Worm (Caenorhabditis elegans): Measurements from ENCODE around the gene srbc-59.

The srbc-59 gene

DNA sequence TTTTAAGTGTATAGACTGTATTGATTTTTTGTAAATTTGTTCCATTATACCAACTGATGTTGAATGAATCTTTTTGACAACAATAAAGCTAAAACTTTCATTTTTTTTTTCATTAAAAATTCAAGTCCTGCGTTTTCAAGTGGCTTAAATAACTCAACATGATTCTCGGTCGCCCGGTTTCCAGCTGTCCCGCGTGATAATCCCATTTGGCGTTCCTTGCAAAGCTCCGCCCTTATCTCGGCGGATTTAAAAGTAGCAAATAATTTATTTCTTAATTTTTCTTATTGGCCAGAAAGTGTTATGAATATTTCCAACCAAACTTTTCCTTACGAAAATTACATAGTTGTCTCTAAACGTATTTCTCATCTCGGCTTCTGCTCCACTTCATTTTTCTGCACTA is 22.3 kb upstream of the srbc-59 start, which contains the start of gene str-20:
str-20 (plus strand) TSS at position 301 of the 400 bp plus-strand sequence.
- TF ChIP-seq ces-1 (GFP tag; optimal IDR thresholded peaks at IDR 0.05) (no peak), sptf-1 (tag; optimal IDR thresholded peaks at IDR 0.05) (no peak), nhr-12 (tag; optimal IDR thresholded peaks at IDR 0.05) (no peak), drap-1 (GFP tag; optimal IDR thresholded peaks at IDR 0.05) (no peak), mab-5 (tag; optimal IDR thresholded peaks at IDR 0.05) (no peak), ceh-43 (GFP tag; optimal IDR thresholded peaks at IDR 0.05) (no peak), zip-8 (tag; optimal IDR thresholded peaks at IDR 0.05) (no peak), nhr-237 (tag; optimal IDR thresholded peaks at IDR 0.05) (no peak), ceh-39 (tag; optimal IDR thresholded peaks at IDR 0.05) (no peak)

DNA sequence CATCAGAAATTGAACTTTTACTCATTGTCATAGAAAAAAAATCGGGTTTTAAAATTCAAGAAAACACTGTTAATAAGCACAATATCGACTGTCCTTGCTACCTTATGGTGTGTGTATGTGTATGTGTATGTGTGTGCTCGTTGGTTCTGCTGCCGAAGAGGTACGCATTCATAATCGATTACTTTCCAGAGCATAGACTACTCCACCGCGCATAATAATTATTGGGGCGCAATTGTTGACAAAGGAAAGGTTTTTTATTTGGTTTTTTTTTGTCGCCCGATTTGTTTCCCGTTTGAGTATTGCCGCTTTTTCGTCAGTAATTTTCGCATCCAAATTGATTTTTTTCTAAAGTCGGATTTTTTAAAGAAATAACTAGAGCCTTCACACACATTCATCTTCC is 17.2 kb upstream of the srbc-59 start, which contains the start of gene C05E4.15:
C05E4.15 (minus strand) TSS at position 101 of the 400 bp plus-strand sequence.
- TF ChIP-seq tbx-8 (GFP tag; optimal IDR thresholded peaks at IDR 0.05), result no peak
- TF ChIP-seq M03D4.4 (tag; optimal IDR thresholded peaks at IDR 0.05), result no peak
- TF ChIP-seq drap-1 (GFP tag; optimal IDR thresholded peaks at IDR 0.05), result no peak
- no peak for TF ChIP-seq flh-1 (GFP tag; optimal IDR thresholded peaks at IDR 0.05)
- TF ChIP-seq mls-2 (tag; optimal IDR thresholded peaks at IDR 0.05), result no peak
- no peak for TF ChIP-seq cnd-1 (tag; optimal IDR thresholded peaks at IDR 0.05)
- no peak for TF ChIP-seq unc-120 (tag; optimal IDR thresholded peaks at IDR 0.05; ENCODE audit: poor library complexity, severe bottlenecking)
- no peak for TF ChIP-seq nhr-2 (tag; optimal IDR thresholded peaks at IDR 0.05)
- no peak for TF ChIP-seq elt-1 (tag; optimal IDR thresholded peaks at IDR 0.05; ENCODE audit: borderline replicate concordance, insufficient read depth)
- TF ChIP-seq elt-3 (tag; optimal IDR thresholded peaks at IDR 0.05), result no peak
- TF ChIP-seq bed-3 (GFP tag; optimal IDR thresholded peaks at IDR 0.05), result no peak
- no peak for TF ChIP-seq ztf-11 (tag; optimal IDR thresholded peaks at IDR 0.05)
- no peak for TF ChIP-seq ceh-39 (tag; optimal IDR thresholded peaks at IDR 0.05)

ce11 chrV:761882-762281 is 16.6 kb upstream of the srbc-59 start, which contains the start of gene C05E4.12:
C05E4.12 (minus strand) TSS chrV:761982.
- TF ChIP-seq tbx-8 (GFP tag; optimal IDR thresholded peaks at IDR 0.05) (no peak), ceh-83 (GFP tag; optimal IDR thresholded peaks at IDR 0.05) (no peak)

DNA sequence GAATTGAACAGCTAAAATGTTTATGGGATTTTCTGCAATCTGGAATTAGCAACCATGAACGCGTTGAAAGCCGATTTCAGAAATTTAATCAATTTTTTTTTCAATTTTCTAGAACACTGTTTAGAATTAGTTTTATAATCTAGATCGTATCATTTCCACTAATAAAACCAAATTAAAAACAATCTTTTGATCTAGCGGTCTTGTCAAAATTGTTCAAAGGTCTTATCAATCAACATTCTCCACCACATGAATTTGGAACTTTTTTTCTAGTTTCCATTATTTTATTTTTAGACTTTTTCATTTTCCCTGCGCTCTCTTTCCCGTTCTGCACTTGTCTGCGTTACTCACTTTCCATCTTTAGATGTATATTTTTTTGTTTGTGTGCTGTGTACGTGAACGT is 16.1 kb upstream of the srbc-59 start, which contains the start of gene srp-2:
srp-2 (plus strand) TSS at position 301 of the 400 bp plus-strand sequence.
- no peak for TF ChIP-seq mls-2 (tag; optimal IDR thresholded peaks at IDR 0.05)
- no peak for TF ChIP-seq nhr-76 (tag; optimal IDR thresholded peaks at IDR 0.05)
- TF ChIP-seq unc-39 (tag; optimal IDR thresholded peaks at IDR 0.05), result no peak
- TF ChIP-seq ceh-83 (GFP tag; optimal IDR thresholded peaks at IDR 0.05), result no peak
- no peak for TF ChIP-seq zip-8 (tag; optimal IDR thresholded peaks at IDR 0.05)
- TF ChIP-seq unc-62 (GFP tag; optimal IDR thresholded peaks at IDR 0.05), result no peak
- TF ChIP-seq ztf-11 (tag; optimal IDR thresholded peaks at IDR 0.05), result no peak
- TF ChIP-seq ham-2 (GFP tag; optimal IDR thresholded peaks at IDR 0.05), result no peak
- no peak for TF ChIP-seq lsy-2 (tag; optimal IDR thresholded peaks at IDR 0.05)
- no peak for TF ChIP-seq nhr-237 (tag; optimal IDR thresholded peaks at IDR 0.05)
- TF ChIP-seq M03D4.4 (tag; optimal IDR thresholded peaks at IDR 0.05), result no peak
- no peak for TF ChIP-seq blmp-1 (tag; optimal IDR thresholded peaks at IDR 0.05)
- TF ChIP-seq ceh-43 (GFP tag; optimal IDR thresholded peaks at IDR 0.05), result no peak
- no peak for TF ChIP-seq mab-5 (tag; optimal IDR thresholded peaks at IDR 0.05)
- TF ChIP-seq mep-1 (tag; optimal IDR thresholded peaks at IDR 0.05), result no peak
- TF ChIP-seq pha-4 (tag; optimal IDR thresholded peaks at IDR 0.05), result no peak

ce11 chrV:764732-765131 is 13.7 kb upstream of the srbc-59 start, which contains the start of gene str-238:
str-238 (plus strand) TSS chrV:765032.
- TF ChIP-seq ceh-83 (GFP tag; optimal IDR thresholded peaks at IDR 0.05) (no peak), nhr-2 (tag; optimal IDR thresholded peaks at IDR 0.05) (no peak), ceh-39 (tag; optimal IDR thresholded peaks at IDR 0.05) (no peak), elt-3 (tag; optimal IDR thresholded peaks at IDR 0.05) (no peak), zip-8 (tag; optimal IDR thresholded peaks at IDR 0.05) (no peak), lin-13 (tag; optimal IDR thresholded peaks at IDR 0.05) (no peak), unc-62 (GFP tag; optimal IDR thresholded peaks at IDR 0.05) (no peak)

DNA sequence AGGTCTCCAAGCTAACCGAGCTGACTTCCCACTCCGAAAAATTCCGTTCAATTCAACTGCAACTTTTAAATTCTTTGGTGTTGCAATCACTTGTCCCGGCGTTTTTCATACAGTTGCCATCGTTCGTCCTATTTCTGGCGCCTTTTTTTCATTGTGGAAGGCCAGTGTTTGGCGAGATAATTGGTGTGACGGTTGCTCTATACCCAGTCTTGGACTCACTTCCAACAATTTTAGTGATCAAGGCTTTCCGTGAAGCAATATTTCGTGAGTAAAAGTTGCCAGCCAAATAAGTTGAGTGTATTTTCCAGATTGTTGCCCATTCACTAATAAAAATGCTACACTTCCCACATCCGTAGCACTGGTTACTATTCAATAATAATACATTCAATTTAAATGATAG is 6.2 kb upstream of the srbc-59 start:
- TF ChIP-seq unc-120 (tag; optimal IDR thresholded peaks at IDR 0.05; ENCODE audit: poor library complexity, severe bottlenecking) (no peak), lsy-2 (tag; optimal IDR thresholded peaks at IDR 0.05) (no peak), lin-32 (GFP tag; optimal IDR thresholded peaks at IDR 0.05) (no peak)

All from whole organism, mixed stage, embryonic.